Worm (Caenorhabditis elegans) whole organism, L4/young adult: ENCODE measurements around the gene casy-1.

Experiments
- W03F9.2 ChIP-seq: fragments of 150-350 bp; optimal IDR thresholded peaks from 2 replicates; lab custom pipeline; 2014; ENCODE audit warnings: missing biosample characterization, missing genetic modification characterization
- dao-5 ChIP-seq: sonication (generic microtip); optimal IDR thresholded peaks from 2 replicates; lab custom pipeline; 2016; ENCODE audit warnings: missing genotype, missing genetic modification characterization, moderate library complexity, missing compliant biosample characterization
- him-1 ChIP-seq: sonication (generic microtip); optimal IDR thresholded peaks from 2 replicates; lab custom pipeline; 2016; ENCODE audit warnings: missing genotype, missing genetic modification reagents, missing genetic modification characterization, missing compliant biosample characterization

ce11 chrII:5904252-5904651 lies 52.2 kb downstream of the casy-1 start, which contains the start of gene tsp-18:
- TF ChIP-seq W03F9.2 (tag; lab: Kevin White, UChicago) = no peak
- TF ChIP-seq him-1 (tag; lab: Kevin White, UChicago) = no peak
- TF ChIP-seq dao-5 (tag; lab: Kevin White, UChicago) = no peak
